Fruit fly (Drosophila melanogaster): Measurements from ENCODE around the gene croc.

- TF ChIP-seq h (optimal IDR thresholded peaks at IDR 0.05) (no peak), insv (optimal IDR thresholded peaks at IDR 0.05) (no peak)
Observed at dm6 chr3L:21462860-21463259, 13.4 kb downstream of the croc start.
